Fruit fly (Drosophila melanogaster): Measurements from ENCODE around the gene Akh.
A peak's percentile ranks its signal among the peaks of the same experiment; 100 is the strongest.

Akh gene

dm6 chr3L:4133724-4134678, 7.3 kb upstream of the Akh start, which contains the start of gene ens (continued):
- TF ChIP-seq CG4707 (GFP tag; optimal IDR thresholded peaks at IDR 0.05): no peak
- no peak for TF ChIP-seq tna (GFP tag; IDR thresholded peaks at IDR 0.05; ENCODE audit: partially characterized antibody)
- TF ChIP-seq CG13624 (GFP tag; optimal IDR thresholded peaks at IDR 0.05): peak; percentile 33
- TF ChIP-seq CG2116 (GFP tag; optimal IDR thresholded peaks at IDR 0.05): no peak
- peak; percentile 66 for TF ChIP-seq nom (GFP tag; optimal IDR thresholded peaks at IDR 0.05)
- peak; percentile 14 for TF ChIP-seq run (tag; optimal IDR thresholded peaks at IDR 0.05)
- no peak for TF ChIP-seq so (GFP tag; IDR thresholded peaks at IDR 0.05)
- no peak for TF ChIP-seq CG10654 (GFP tag; optimal IDR thresholded peaks at IDR 0.05)
- TF ChIP-seq kay (GFP tag; optimal IDR thresholded peaks at IDR 0.05): peak; percentile 37
- peak; percentile 36 for TF ChIP-seq sug (tag; optimal IDR thresholded peaks at IDR 0.05)
- TF ChIP-seq CG8290 (GFP tag; optimal IDR thresholded peaks at IDR 0.05): no peak
- no peak for TF ChIP-seq CG8290 (tag; optimal IDR thresholded peaks at IDR 0.05)
- TF ChIP-seq Oli (tag; optimal IDR thresholded peaks at IDR 0.05): no peak
- no peak for TF ChIP-seq maf-S (GFP tag; optimal IDR thresholded peaks at IDR 0.05)
- TF ChIP-seq CG18262 (tag; optimal IDR thresholded peaks at IDR 0.05): no peak
- no peak for TF ChIP-seq CG3838 (GFP tag; optimal IDR thresholded peaks at IDR 0.05)
- TF ChIP-seq YL-1 (GFP tag; optimal IDR thresholded peaks at IDR 0.05): peak; percentile 78
- TF ChIP-seq Optix (GFP tag; IDR thresholded peaks at IDR 0.05): no peak
- TF ChIP-seq CG12659 (GFP tag; optimal IDR thresholded peaks at IDR 0.05): peak; percentile 56
- no peak for TF ChIP-seq CG8388 (GFP tag; optimal IDR thresholded peaks at IDR 0.05)
- TF ChIP-seq CG4730 (GFP tag; IDR thresholded peaks at IDR 0.05): no peak
- TF ChIP-seq onecut (GFP tag; IDR thresholded peaks at IDR 0.05): peak; percentile 54
- no peak for TF ChIP-seq CG3726 (GFP tag; IDR thresholded peaks at IDR 0.05)
- no peak for TF ChIP-seq fd3F (GFP tag; optimal IDR thresholded peaks at IDR 0.05)
- peak; percentile 79 for TF ChIP-seq sqz (GFP tag; optimal IDR thresholded peaks at IDR 0.05)
- TF ChIP-seq crp (GFP tag; optimal IDR thresholded peaks at IDR 0.05): peak in 1 of 2 experiments; percentile 14
- no peak for TF ChIP-seq pan (optimal IDR thresholded peaks at IDR 0.05)
- TF ChIP-seq pan (GFP tag; optimal IDR thresholded peaks at IDR 0.05 in 1 of 2, IDR thresholded peaks at IDR 0.05 in 1 of 2): no peak
- TF ChIP-seq CG17361 (GFP tag; IDR thresholded peaks at IDR 0.05): no peak
- peak; percentile 28 for TF ChIP-seq Ets97D (GFP tag; optimal IDR thresholded peaks at IDR 0.05)
- no peak for TF ChIP-seq CG30431 (GFP tag; optimal IDR thresholded peaks at IDR 0.05)
- peak; percentile 10; the same call in 1 of the 2 replicates for TF ChIP-seq chm (GFP tag; IDR thresholded peaks at IDR 0.05)
- TF ChIP-seq CG8359 (GFP tag; optimal IDR thresholded peaks at IDR 0.05; ENCODE audit: borderline replicate concordance): peak; percentile 20
- TF ChIP-seq Fer1 (GFP tag; optimal IDR thresholded peaks at IDR 0.05): peak; percentile 27
- TF ChIP-seq HmgZ (tag; optimal IDR thresholded peaks at IDR 0.05): peak; percentile 6
- 0 out of 2 replicates have a peak, but pooled peaks have one; percentile 32 for TF ChIP-seq bbx (GFP tag; IDR thresholded peaks at IDR 0.05; ENCODE audit: partially characterized antibody)
- no peak for TF ChIP-seq zf30C (GFP tag; optimal IDR thresholded peaks at IDR 0.05)
- TF ChIP-seq CG9797 (GFP tag; optimal IDR thresholded peaks at IDR 0.05): peak; percentile 91
- TF ChIP-seq CG17829 (tag; optimal IDR thresholded peaks at IDR 0.05): peak; percentile 3
- TF ChIP-seq sd (tag; optimal IDR thresholded peaks at IDR 0.05): no peak
- TF ChIP-seq odd (GFP tag; optimal IDR thresholded peaks at IDR 0.05): no peak
- TF ChIP-seq CG18476 (GFP tag; optimal IDR thresholded peaks at IDR 0.05): no peak
- TF ChIP-seq dmrt99B (tag; optimal IDR thresholded peaks at IDR 0.05): no peak
- TF ChIP-seq mam (GFP tag; optimal IDR thresholded peaks at IDR 0.05): no peak
- TF ChIP-seq CG17385 (GFP tag; optimal IDR thresholded peaks at IDR 0.05): peak; percentile 20
- peak; percentile 51 for TF ChIP-seq Bgb (GFP tag; IDR thresholded peaks at IDR 0.05; ENCODE audit: partially characterized antibody)
- TF ChIP-seq Lpt (GFP tag; optimal IDR thresholded peaks at IDR 0.05): no peak
- TF ChIP-seq sens (GFP tag): peak; percentile 82
- TF ChIP-seq CG17568 (GFP tag; optimal IDR thresholded peaks at IDR 0.05): no peak

Measured in whole organism, embryonic.